Fruit fly (Drosophila melanogaster) whole organism, embryonic: ENCODE measurements around the gene CG2854.
A peak's percentile ranks its signal among the peaks of the same experiment; 100 is the strongest.

Source experiments
- CG10209 ChIP-seq: fragments of 200-800 bp; sonication (Bioruptor generic); optimal IDR thresholded peaks from 3 replicates; lab custom pipeline; 2017; ENCODE audit warnings: missing biosample characterization, mild to moderate bottlenecking, missing genetic modification characterization, missing genetic modification reagents
- CG10267 ChIP-seq: fragments of 200-800 bp; sonication (Bioruptor generic); optimal IDR thresholded peaks from 2 replicates; lab custom pipeline; 2018; ENCODE audit warnings: missing biosample characterization, mild to moderate bottlenecking, missing genetic modification characterization, moderate library complexity
- CG10366 ChIP-seq: fragments of 200-800 bp; sonication (Bioruptor generic); IDR thresholded peaks from 2 replicates; pipeline ENCODE4 v1.3.6; 2022; ENCODE audit warnings: missing biosample characterization, missing genetic modification characterization
- CG10431 ChIP-seq: fragments of 200-800 bp; sonication (Bioruptor generic); optimal IDR thresholded peaks from 3 replicates; lab custom pipeline; 2018; ENCODE audit warnings: missing biosample characterization, mild to moderate bottlenecking, missing genetic modification characterization
- CG11456 ChIP-seq: fragments of 200-800 bp; sonication (Bioruptor generic); IDR thresholded peaks from 3 replicates; pipeline ENCODE4 v1.3.6; 2022; ENCODE audit warnings: missing biosample characterization, missing genetic modification characterization
- CG12071 ChIP-seq: fragments of 200-800 bp; sonication (Bioruptor generic); optimal IDR thresholded peaks from 3 replicates; lab custom pipeline; 2018; ENCODE audit warnings: missing biosample characterization, mild to moderate bottlenecking, missing genetic modification characterization
- CG12769 ChIP-seq: fragments of 200-800 bp; sonication (Bioruptor generic); optimal IDR thresholded peaks from 2 replicates; lab custom pipeline; 2019; ENCODE audit warnings: missing biosample characterization, mild to moderate bottlenecking, missing genetic modification characterization, moderate library complexity
- CG13123 ChIP-seq: fragments of 200-800 bp; sonication (Bioruptor generic); optimal IDR thresholded peaks from 2 replicates; lab custom pipeline; 2016; ENCODE audit warnings: missing biosample characterization, missing genetic modification characterization
- CG15514 ChIP-seq: fragments of 200-800 bp; sonication (Bioruptor generic); optimal IDR thresholded peaks from 3 replicates; lab custom pipeline; 2017; ENCODE audit warnings: missing biosample characterization, missing genetic modification characterization, mild to moderate bottlenecking, moderate library complexity, missing genetic modification reagents
- CG15601 ChIP-seq: fragments of 200-800 bp; sonication (Bioruptor generic); optimal IDR thresholded peaks from 3 replicates; lab custom pipeline; 2019; ENCODE audit warnings: missing biosample characterization, mild to moderate bottlenecking, missing genetic modification characterization, moderate library complexity
- CG17385 ChIP-seq: fragments of 200-800 bp; sonication (Bioruptor generic); optimal IDR thresholded peaks from 3 replicates; lab custom pipeline; 2018; ENCODE audit warnings: missing biosample characterization, mild to moderate bottlenecking, missing genetic modification characterization
- CG18011 ChIP-seq: fragments of 200-800 bp; sonication (Bioruptor generic); optimal IDR thresholded peaks from 2 replicates; lab custom pipeline; 2017; ENCODE audit warnings: missing biosample characterization, missing genetic modification characterization, mild to moderate bottlenecking, moderate library complexity, missing genotype
- CG1832 ChIP-seq: fragments of 200-800 bp; sonication (Bioruptor generic); optimal IDR thresholded peaks from 2 replicates; lab custom pipeline; 2017; ENCODE audit warnings: missing biosample characterization, mild to moderate bottlenecking, missing genetic modification characterization, inconsistent platforms
- CG30020 ChIP-seq: fragments of 200-800 bp; optimal IDR thresholded peaks from 2 replicates; lab custom pipeline; 2019; ENCODE audit warnings: missing biosample characterization, mild to moderate bottlenecking, missing genetic modification characterization, moderate library complexity
- CG31441 ChIP-seq: fragments of 200-800 bp; sonication (Bioruptor generic); IDR thresholded peaks from 2 replicates; pipeline ENCODE4 v1.3.6; 2022; ENCODE audit warnings: missing biosample characterization, missing genetic modification characterization
- CG4404 ChIP-seq: fragments of 200-800 bp; sonication (Bioruptor generic); IDR thresholded peaks from 2 replicates; pipeline ENCODE4 v1.3.6; 2022; ENCODE audit warnings: missing biosample characterization, missing genetic modification characterization
- CG4854 ChIP-seq: fragments of 200-800 bp; sonication (Bioruptor generic); optimal IDR thresholded peaks from 2 replicates; lab custom pipeline; 2016; ENCODE audit warnings: missing biosample characterization, missing genetic modification characterization, inconsistent platforms
- CG6689 ChIP-seq: fragments of 200-800 bp; sonication (Bioruptor generic); IDR thresholded peaks from 2 replicates; pipeline ENCODE4 v1.3.6; 2022; ENCODE audit warnings: missing biosample characterization, missing genetic modification characterization
- CG7556 ChIP-seq: fragments of 200-800 bp; sonication (Bioruptor generic); optimal IDR thresholded peaks from 2 replicates; lab custom pipeline; 2017; ENCODE audit warnings: missing biosample characterization, mild to moderate bottlenecking, missing genetic modification characterization
- CG9437 ChIP-seq: fragments of 200-800 bp; sonication (Bioruptor generic); optimal IDR thresholded peaks from 2 replicates; lab custom pipeline; 2018; ENCODE audit warnings: missing biosample characterization, mild to moderate bottlenecking, missing genetic modification characterization
- CG9817 ChIP-seq: fragments of 200-800 bp; sonication (Bioruptor generic); optimal IDR thresholded peaks from 2 replicates; lab custom pipeline; 2018; ENCODE audit warnings: missing biosample characterization, mild to moderate bottlenecking, missing genetic modification characterization, moderate library complexity
- Dad ChIP-seq: fragments of 200-800 bp; sonication (Bioruptor generic); optimal IDR thresholded peaks from 3 replicates; lab custom pipeline; 2016; ENCODE audit warnings: missing biosample characterization, missing genetic modification characterization
- Dip2 ChIP-seq: fragments of 200-800 bp; sonication (Bioruptor generic); IDR thresholded peaks from 2 replicates; pipeline ENCODE4 v1.3.6; 2022; ENCODE audit warnings: missing biosample characterization, missing genetic modification characterization
- Dip3 ChIP-seq: fragments of 200-800 bp; sonication (Bioruptor generic); optimal IDR thresholded peaks from 3 replicates; lab custom pipeline; 2016; ENCODE audit warnings: missing biosample characterization, missing genetic modification characterization
- E2f1 ChIP-seq: fragments of 200-800 bp; sonication (Bioruptor generic); IDR thresholded peaks from 2 replicates; pipeline ENCODE4 v1.3.6; 2022; ENCODE audit warnings: missing biosample characterization, missing genetic modification characterization
- Ets65A ChIP-seq: fragments of 200-800 bp; sonication (Bioruptor generic); peaks from one replicate; lab custom pipeline; 2016; ENCODE audit warnings: missing biosample characterization, missing genetic modification characterization
- Gsc ChIP-seq: fragments of 200-800 bp; sonication (Bioruptor generic); IDR thresholded peaks from 2 replicates; pipeline ENCODE4 v1.3.6; 2022; ENCODE audit warnings: missing biosample characterization, missing genetic modification characterization
- Hr78 ChIP-seq, 2 experiments: fragments of 200-800 bp in 1 of 2; fragments of >200 bp in 1 of 2; sonication (Bioruptor generic) in 1 of 2; optimal IDR thresholded peaks; 2 replicates each; lab custom pipeline; 2017 to 2019; ENCODE audit warnings: missing biosample characterization in 2 of 2, missing genetic modification characterization in 2 of 2, mild to moderate bottlenecking in 1 of 2, moderate library complexity in 1 of 2
- MBD-R2 ChIP-seq: fragments of 200-800 bp; sonication (Bioruptor generic); IDR thresholded peaks from 2 replicates; pipeline ENCODE4 v1.3.6; 2022; ENCODE audit warnings: missing biosample characterization, missing genetic modification characterization
- Med ChIP-seq: fragments of 200-800 bp; sonication (Bioruptor generic); peaks from one replicate; lab custom pipeline; 2016; ENCODE audit warnings: missing biosample characterization, missing genetic modification characterization, mild to moderate bottlenecking, inconsistent platforms, moderate library complexity
- Ptx1 ChIP-seq: fragments of 200-800 bp; sonication (Bioruptor generic); IDR thresholded peaks from 2 replicates; pipeline ENCODE4 v1.3.6; 2022; ENCODE audit warnings: missing biosample characterization, missing genetic modification characterization
- Xbp1 ChIP-seq: fragments of 200-800 bp; sonication (Bioruptor generic); optimal IDR thresholded peaks from 3 replicates; lab custom pipeline; 2016; ENCODE audit warnings: missing biosample characterization, mild to moderate bottlenecking, missing genetic modification characterization
- Xrp1 ChIP-seq: fragments of 200-800 bp; sonication (Bioruptor generic); IDR thresholded peaks from 2 replicates; pipeline ENCODE4 v1.3.6; 2022; ENCODE audit warnings: missing biosample characterization, missing genetic modification characterization
- bsh ChIP-seq, 2 experiments: fragments of 200-800 bp; sonication (Bioruptor generic); optimal IDR thresholded peaks; 2 replicates each; lab custom pipeline; 2017 to 2018; ENCODE audit warnings: mild to moderate bottlenecking in 2 of 2, missing biosample characterization in 2 of 2, missing genetic modification characterization in 2 of 2, moderate library complexity in 1 of 2
- cad ChIP-seq: fragments of >200 bp; optimal IDR thresholded peaks from 2 replicates; lab custom pipeline; 2017; ENCODE audit warnings: missing biosample characterization, missing genetic modification characterization
- chinmo ChIP-seq: fragments of 200-800 bp; sonication (Bioruptor generic); IDR thresholded peaks from 4 replicates; pipeline ENCODE4 v1.3.6; 2022; ENCODE audit warnings: missing biosample characterization, missing genetic modification characterization; ENCODE audit not compliant: partially characterized antibody
- eyg ChIP-seq: fragments of 200-800 bp; sonication (Bioruptor generic); optimal IDR thresholded peaks from 3 replicates; lab custom pipeline; 2016; ENCODE audit warnings: missing biosample characterization, missing genetic modification characterization
- gcm2 ChIP-seq: fragments of 200-800 bp; sonication (Bioruptor generic); optimal IDR thresholded peaks from 2 replicates; lab custom pipeline; 2016; ENCODE audit warnings: missing biosample characterization, missing genetic modification characterization
- gsb ChIP-seq: fragments of 200-800 bp; sonication (Bioruptor generic); IDR thresholded peaks from 2 replicates; pipeline ENCODE4 v1.3.6; 2022; ENCODE audit warnings: missing biosample characterization, missing genetic modification characterization
- ham ChIP-seq: fragments of 200-800 bp; sonication (Bioruptor generic); IDR thresholded peaks from 2 replicates; pipeline ENCODE4 v1.3.6; 2022; ENCODE audit warnings: missing biosample characterization, missing genetic modification characterization
- mld ChIP-seq: fragments of 200-800 bp; sonication (Bioruptor generic); IDR thresholded peaks from 3 replicates; pipeline ENCODE4 v1.3.6; 2022; ENCODE audit warnings: missing biosample characterization, missing genetic modification characterization; ENCODE audit not compliant: partially characterized antibody
- nerfin-2 ChIP-seq: fragments of 200-800 bp; sonication (Bioruptor generic); IDR thresholded peaks from 2 replicates; pipeline ENCODE4 v1.3.6; 2022; ENCODE audit warnings: missing biosample characterization, missing genetic modification characterization; ENCODE audit not compliant: partially characterized antibody
- odd ChIP-seq: fragments of 200-800 bp; sonication (Bioruptor generic); optimal IDR thresholded peaks from 2 replicates; lab custom pipeline; 2017; ENCODE audit warnings: missing biosample characterization, mild to moderate bottlenecking, missing genetic modification characterization
- pnt ChIP-seq: fragments of 200-800 bp; sonication (Bioruptor generic); optimal IDR thresholded peaks from 3 replicates; lab custom pipeline; 2016; ENCODE audit warnings: missing biosample characterization, missing genetic modification characterization
- pum ChIP-seq: fragments of 200-800 bp; sonication (Bioruptor generic); optimal IDR thresholded peaks from 2 replicates; lab custom pipeline; 2016; ENCODE audit warnings: missing biosample characterization, missing genetic modification characterization
- pzg ChIP-seq: fragments of 200-800 bp; sonication (Bioruptor generic); optimal IDR thresholded peaks from 3 replicates; lab custom pipeline; 2018; ENCODE audit warnings: missing biosample characterization, mild to moderate bottlenecking, missing genetic modification characterization, moderate library complexity
- ranshi ChIP-seq: fragments of 200-800 bp; sonication (Bioruptor generic); IDR thresholded peaks from 2 replicates; pipeline ENCODE4 v1.3.6; 2022; ENCODE audit warnings: missing biosample characterization, missing genetic modification characterization
- shn ChIP-seq: fragments of 200-800 bp; sonication (Bioruptor generic); optimal IDR thresholded peaks from 3 replicates; lab custom pipeline; 2016; ENCODE audit warnings: missing biosample characterization, missing genetic modification characterization
- sima ChIP-seq: fragments of 200-800 bp; sonication (Bioruptor generic); optimal IDR thresholded peaks from 2 replicates; lab custom pipeline; 2016; ENCODE audit warnings: missing biosample characterization, missing genetic modification characterization
- tgo ChIP-seq: fragments of 200-800 bp; sonication (Bioruptor generic); IDR thresholded peaks from 3 replicates; pipeline ENCODE4 v1.3.6; 2022; ENCODE audit warnings: missing biosample characterization, missing genetic modification characterization
- toy ChIP-seq: fragments of 200-800 bp; sonication (Bioruptor generic); IDR thresholded peaks from 2 replicates; pipeline ENCODE4 v1.3.6; 2022; ENCODE audit warnings: missing biosample characterization, missing genetic modification characterization
- vnd ChIP-seq: fragments of 200-800 bp; sonication (Bioruptor generic); IDR thresholded peaks from 3 replicates; pipeline ENCODE4 v1.3.6; 2022; ENCODE audit warnings: missing biosample characterization, missing genetic modification characterization; ENCODE audit not compliant: partially characterized antibody

The CG2854 gene

dm6 chrX:2365405-2365804, 38.5 kb downstream of the CG2854 start (continued):
- TF ChIP-seq MBD-R2 (GFP tag; lab: Robert Waterston, UW) (no peak), Ptx1 (GFP tag; lab: Robert Waterston, UW) (no peak), CG10267 (tag; lab: Kevin White, UChicago) (no peak), CG18011 (GFP tag; lab: Kevin White, UChicago) (no peak), CG13123 (GFP tag; lab: Kevin White, UChicago) (no peak), Xrp1 (peak; percentile 51), CG7556 (GFP tag; lab: Kevin White, UChicago) (peak; percentile 7), odd (GFP tag; lab: Kevin White, UChicago) (no peak), CG15514 (GFP tag; lab: Kevin White, UChicago) (no peak), pzg (no peak), CG31441 (GFP tag; lab: Robert Waterston, UW) (0 out of 2 replicates have a peak, but pooled peaks have one; percentile 32), CG12071 (GFP tag; lab: Kevin White, UChicago) (no peak), CG9817 (tag; lab: Kevin White, UChicago) (no peak), Dip3 (GFP tag; lab: Kevin White, UChicago) (no peak), eyg (GFP tag; lab: Kevin White, UChicago) (no peak), toy (no peak), Gsc (GFP tag; lab: Robert Waterston, UW) (no peak), CG12769 (no peak), Xbp1 (GFP tag; lab: Kevin White, UChicago) (peak; percentile 24), bsh (GFP tag; optimal IDR thresholded peaks at IDR 0.05; lab: Kevin White, UChicago) (peak; percentile 1 to 23), tgo (GFP tag; lab: Robert Waterston, UW) (no peak), pnt (no peak), ham (no peak), gcm2 (GFP tag; lab: Kevin White, UChicago) (no peak), pum (GFP tag; lab: Kevin White, UChicago) (no peak), Dad (GFP tag; lab: Kevin White, UChicago) (no peak), ranshi (GFP tag; lab: Robert Waterston, UW) (no peak), Med (GFP tag; lab: Kevin White, UChicago) (peak; percentile 69), CG10209 (GFP tag; lab: Kevin White, UChicago) (peak; percentile 10), CG11456 (no peak), chinmo (GFP tag; lab: Robert Waterston, UW) (no peak), Ets65A (no peak), sima (GFP tag; lab: Kevin White, UChicago) (no peak), shn (GFP tag; lab: Kevin White, UChicago) (no peak), Hr78 (GFP tag; optimal IDR thresholded peaks at IDR 0.05; lab: Kevin White, UChicago) (no peak), gsb (GFP tag; lab: Robert Waterston, UW) (no peak), CG4404 (GFP tag; lab: Robert Waterston, UW) (no peak), CG15601 (no peak), CG17385 (GFP tag; lab: Kevin White, UChicago) (no peak), CG10366 (GFP tag; lab: Robert Waterston, UW) (no peak), CG1832 (no peak), CG9437 (GFP tag; lab: Kevin White, UChicago) (peak; percentile 12), Dip2 (GFP tag; lab: Robert Waterston, UW) (no peak), CG6689 (GFP tag; lab: Robert Waterston, UW) (peak; percentile 23; the same call in 1 of the 2 replicates), mld (GFP tag; lab: Robert Waterston, UW) (no peak), CG30020 (tag; lab: Kevin White, UChicago) (no peak), CG10431 (GFP tag; lab: Kevin White, UChicago) (no peak), CG4854 (GFP tag; lab: Kevin White, UChicago) (no peak), vnd (GFP tag; lab: Robert Waterston, UW) (no peak), E2f1 (no peak), nerfin-2 (GFP tag; lab: Robert Waterston, UW) (no peak), cad (GFP tag; lab: Kevin White, UChicago) (no peak)
